Worm (Caenorhabditis elegans) whole organism, L1 larva: ENCODE results near the gene mboa-6.

Source experiments
- alr-1 ChIP-seq: fragments of 200-800 bp; sonication (Bioruptor generic); optimal IDR thresholded peaks from 2 replicates; lab custom pipeline; 2018; ENCODE audit warnings: borderline replicate concordance, mild to moderate bottlenecking, missing genetic modification characterization, missing compliant biosample characterization
- aly-2 ChIP-seq: fragments of 150-350 bp; optimal IDR thresholded peaks from 2 replicates; lab custom pipeline; 2014; ENCODE audit warnings: missing biosample characterization, missing genetic modification characterization
- ceh-82 ChIP-seq, 3 experiments: fragments of 150-350 bp in 1 of 3; sonication (generic microtip) in 2 of 3; optimal IDR thresholded peaks; 2 replicates each; lab custom pipeline; 2014 to 2017; ENCODE audit warnings: missing biosample characterization in 3 of 3, missing genetic modification characterization in 3 of 3
- fkh-10 ChIP-seq: sonication (generic microtip); optimal IDR thresholded peaks from 2 replicates; lab custom pipeline; 2017; ENCODE audit warnings: missing biosample characterization, missing genetic modification reagents, missing genetic modification characterization
- fos-1 ChIP-seq: fragments of 150-350 bp; optimal IDR thresholded peaks from 2 replicates; lab custom pipeline; 2014; ENCODE audit warnings: missing biosample characterization, missing genetic modification characterization
- lin-13 ChIP-seq: fragments of 150-350 bp; optimal IDR thresholded peaks from 2 replicates; lab custom pipeline; 2014; ENCODE audit warnings: missing biosample characterization, missing genetic modification reagents, missing genetic modification characterization
- lin-35 ChIP-seq, 2 experiments: fragments of 150-350 bp; optimal IDR thresholded peaks; 2 replicates each; lab custom pipeline; 2014; ENCODE audit warnings: missing biosample characterization in 2 of 2, missing genetic modification characterization in 2 of 2, missing genetic modification reagents in 2 of 2
- mep-1 ChIP-seq: fragments of 150-350 bp; optimal IDR thresholded peaks from 2 replicates; lab custom pipeline; 2014; ENCODE audit warnings: missing biosample characterization, missing genetic modification characterization
- nhr-12 ChIP-seq: sonication (generic microtip); optimal IDR thresholded peaks from 2 replicates; lab custom pipeline; 2017; ENCODE audit warnings: missing biosample characterization, missing genetic modification characterization
- nhr-77 ChIP-seq: fragments of 150-350 bp; optimal IDR thresholded peaks from 2 replicates; lab custom pipeline; 2014; ENCODE audit warnings: missing biosample characterization, missing genetic modification characterization
- pag-3 ChIP-seq: sonication (generic microtip); optimal IDR thresholded peaks from 2 replicates; lab custom pipeline; 2017; ENCODE audit warnings: missing genetic modification characterization, mild to moderate bottlenecking, missing compliant biosample characterization, antibody characterized with exemption, borderline replicate concordance; ENCODE audit not compliant: insufficient read depth
- snu-23 ChIP-seq: sonication (generic microtip); optimal IDR thresholded peaks from 2 replicates; lab custom pipeline; 2016; ENCODE audit warnings: missing genetic modification characterization, missing compliant biosample characterization
- unc-62 ChIP-seq: fragments of 150-350 bp; optimal IDR thresholded peaks from 2 replicates; lab custom pipeline; 2014; ENCODE audit warnings: missing biosample characterization, missing genetic modification reagents, missing genetic modification characterization

ce11 chrIII:1962552-1962951, 807 bp upstream of the mboa-6 start:
- TF ChIP-seq lin-13 (no peak), fos-1 (tag; lab: Kevin White, UChicago) (no peak), unc-62 (GFP tag; lab: Kevin White, UChicago) (no peak), fkh-10 (GFP tag; lab: Kevin White, UChicago) (no peak), alr-1 (tag; lab: Kevin White, UChicago) (no peak), aly-2 (tag; lab: Kevin White, UChicago) (no peak), mep-1 (tag; lab: Kevin White, UChicago) (no peak), ceh-82 (tag; optimal IDR thresholded peaks at IDR 0.05; lab: Kevin White, UChicago) (no peak), snu-23 (GFP tag; lab: Kevin White, UChicago) (no peak), nhr-12 (no peak), nhr-77 (tag; lab: Kevin White, UChicago) (no peak), lin-35 (GFP tag; optimal IDR thresholded peaks at IDR 0.05; lab: Kevin White, UChicago) (no peak), pag-3 (tag; lab: Kevin White, UChicago) (no peak)
